Worm (Caenorhabditis elegans) whole organism, L3 larva: ENCODE results near the gene grd-14.

Experiments
- ZK546.5 ChIP-seq: sonication (generic microtip); optimal IDR thresholded peaks from 2 replicates; lab custom pipeline; 2017; ENCODE audit warnings: missing biosample characterization, missing genetic modification characterization
- ama-1 ChIP-seq: fragments of 150-350 bp; optimal IDR thresholded peaks from 2 replicates; lab custom pipeline; 2018
- ceh-28 ChIP-seq: fragments of 150-350 bp; optimal IDR thresholded peaks from 2 replicates; lab custom pipeline; 2014; ENCODE audit warnings: missing biosample characterization, missing genetic modification reagents, missing genetic modification characterization
- ceh-82 ChIP-seq: fragments of 150-350 bp; optimal IDR thresholded peaks from 2 replicates; lab custom pipeline; 2014; ENCODE audit warnings: missing biosample characterization, missing genetic modification characterization
- ceh-9 ChIP-seq: sonication (generic microtip); optimal IDR thresholded peaks from 2 replicates; lab custom pipeline; 2018; ENCODE audit warnings: missing biosample characterization, missing genetic modification characterization
- egl-27 ChIP-seq: sonication (generic microtip); optimal IDR thresholded peaks from 4 replicates; lab custom pipeline; 2017; ENCODE audit warnings: missing biosample characterization, missing genetic modification reagents, missing genetic modification characterization
- egl-5 ChIP-seq: fragments of 150-350 bp; optimal IDR thresholded peaks from 2 replicates; lab custom pipeline; 2017; ENCODE audit warnings: missing biosample characterization, missing genetic modification reagents, missing genetic modification characterization, inconsistent platforms
- elt-1 ChIP-seq: fragments of 150-350 bp; optimal IDR thresholded peaks from 2 replicates; lab custom pipeline; 2014; ENCODE audit warnings: missing biosample characterization, missing genetic modification characterization
- fkh-10 ChIP-seq: sonication (generic microtip); optimal IDR thresholded peaks from 2 replicates; lab custom pipeline; 2017; ENCODE audit warnings: missing biosample characterization, missing genetic modification reagents, missing genetic modification characterization
- fkh-2 ChIP-seq: fragments of 150-350 bp; optimal IDR thresholded peaks from 2 replicates; lab custom pipeline; 2014; ENCODE audit warnings: missing biosample characterization, missing genetic modification reagents, missing genetic modification characterization
- fos-1 ChIP-seq: fragments of 150-350 bp; optimal IDR thresholded peaks from 2 replicates; lab custom pipeline; 2014; ENCODE audit warnings: missing biosample characterization, missing genetic modification characterization
- jun-1 ChIP-seq: fragments of 150-350 bp; optimal IDR thresholded peaks from 2 replicates; lab custom pipeline; 2014; ENCODE audit warnings: missing biosample characterization, missing genetic modification reagents, missing genetic modification characterization
- lin-39 ChIP-seq: fragments of 150-350 bp; optimal IDR thresholded peaks from 2 replicates; lab custom pipeline; 2018; ENCODE audit warnings: missing biosample characterization, missing genetic modification reagents, missing genetic modification characterization
- lsy-12 ChIP-seq: sonication (generic microtip); optimal IDR thresholded peaks from 2 replicates; lab custom pipeline; 2016; ENCODE audit warnings: mild to moderate bottlenecking, missing genetic modification characterization, missing compliant biosample characterization
- mdl-1 ChIP-seq: fragments of 150-350 bp; optimal IDR thresholded peaks from 2 replicates; lab custom pipeline; 2014; ENCODE audit warnings: missing biosample characterization, missing genetic modification characterization
- mml-1 ChIP-seq: fragments of 150-350 bp; sonication (generic microtip); optimal IDR thresholded peaks from 3 replicates; lab custom pipeline; 2014; ENCODE audit warnings: missing biosample characterization, missing genetic modification characterization
- nfya-1 ChIP-seq: sonication (generic microtip); optimal IDR thresholded peaks from 2 replicates; lab custom pipeline; 2017; ENCODE audit warnings: missing genetic modification characterization, mild to moderate bottlenecking, missing compliant biosample characterization, antibody characterized with exemption, moderate library complexity; ENCODE audit not compliant: insufficient read depth
- nhr-11 ChIP-seq: fragments of 150-350 bp; optimal IDR thresholded peaks from 2 replicates; lab custom pipeline; 2014; ENCODE audit warnings: missing biosample characterization, missing genetic modification characterization
- nhr-23 ChIP-seq: fragments of 150-350 bp; optimal IDR thresholded peaks from 2 replicates; lab custom pipeline; 2014; ENCODE audit warnings: missing biosample characterization, missing genetic modification reagents, missing genetic modification characterization
- nhr-25 ChIP-seq: sonication (generic microtip); optimal IDR thresholded peaks from 2 replicates; lab custom pipeline; 2017; ENCODE audit warnings: missing biosample characterization, missing genetic modification characterization
- nhr-43 ChIP-seq: sonication (generic microtip); optimal IDR thresholded peaks from 2 replicates; lab custom pipeline; 2016; ENCODE audit warnings: mild to moderate bottlenecking, missing genetic modification characterization, missing compliant biosample characterization; ENCODE audit not compliant: poor library complexity, severe bottlenecking
- nhr-77 ChIP-seq: fragments of 150-350 bp; optimal IDR thresholded peaks from 2 replicates; lab custom pipeline; 2014; ENCODE audit warnings: missing biosample characterization, missing genetic modification characterization
- pha-4 ChIP-seq: fragments of 150-350 bp; optimal IDR thresholded peaks from 2 replicates; lab custom pipeline; 2014; ENCODE audit warnings: missing biosample characterization, missing genetic modification reagents, missing genetic modification characterization
- sea-2 ChIP-seq: fragments of 150-350 bp; sonication (generic microtip); optimal IDR thresholded peaks from 4 replicates; lab custom pipeline; 2014; ENCODE audit warnings: missing biosample characterization, missing genetic modification reagents, missing genetic modification characterization
- skn-1 ChIP-seq: fragments of 150-350 bp; optimal IDR thresholded peaks from 2 replicates; lab custom pipeline; 2014; ENCODE audit warnings: missing biosample characterization, missing genetic modification characterization
- snpc-4 ChIP-seq: fragments of 150-350 bp; optimal IDR thresholded peaks from 2 replicates; lab custom pipeline; 2014; ENCODE audit warnings: missing biosample characterization, missing genetic modification characterization
- tbx-2 ChIP-seq: sonication (generic microtip); optimal IDR thresholded peaks from 2 replicates; lab custom pipeline; 2016; ENCODE audit warnings: mild to moderate bottlenecking, missing genetic modification characterization, missing compliant biosample characterization
- unc-39 ChIP-seq: sonication (generic microtip); optimal IDR thresholded peaks from 4 replicates; lab custom pipeline; 2017; ENCODE audit warnings: missing biosample characterization, missing genetic modification characterization
- zag-1 ChIP-seq: fragments of 150-350 bp; optimal IDR thresholded peaks from 2 replicates; lab custom pipeline; 2014; ENCODE audit warnings: missing biosample characterization, missing genetic modification characterization
- ztf-4 ChIP-seq: fragments of 150-350 bp; optimal IDR thresholded peaks from 2 replicates; lab custom pipeline; 2014; ENCODE audit warnings: missing biosample characterization, missing genetic modification characterization

The grd-14 gene

ce11 chrX:8479050-8479449 lies 20.8 kb upstream of the grd-14 start:
- TF ChIP-seq fkh-10 = peak; percentile 25
- TF ChIP-seq tbx-2 (tag; lab: Kevin White, UChicago) = peak; percentile 6
- no peak for TF ChIP-seq lsy-12 (tag; lab: Kevin White, UChicago)
- no peak for TF ChIP-seq ama-1 (lab: Kevin White, UChicago)
- peak; percentile 41 for TF ChIP-seq nfya-1 (tag; lab: Kevin White, UChicago)

ce11 chrX:8481716-8482115 lies 18.1 kb upstream of the grd-14 start:
- TF ChIP-seq fkh-10 (peak; percentile 42), ceh-28 (tag; lab: Kevin White, UChicago) (no peak), mml-1 (tag; lab: Kevin White, UChicago) (no peak), egl-5 (tag; lab: Kevin White, UChicago) (peak; percentile 9), nfya-1 (tag; lab: Kevin White, UChicago) (peak; percentile 37), lin-39 (peak; percentile 44), egl-27 (tag; lab: Kevin White, UChicago) (no peak)

- TF ChIP-seq egl-5 (tag; lab: Kevin White, UChicago) (no peak), ceh-28 (tag; lab: Kevin White, UChicago) (no peak), skn-1 (no peak), egl-27 (tag; lab: Kevin White, UChicago) (no peak), unc-39 (tag; lab: Kevin White, UChicago) (no peak), elt-1 (tag; lab: Kevin White, UChicago) (no peak)
These were observed 15.9 kb upstream of the grd-14 start for ce11 chrX:8483951-8484350.

ce11 chrX:8485392-8485791 lies 14.4 kb upstream of the grd-14 start:
- no peak for TF ChIP-seq fos-1 (tag; lab: Kevin White, UChicago)
- TF ChIP-seq mdl-1 (tag; lab: Kevin White, UChicago) = no peak
- peak; percentile 92 for TF ChIP-seq nhr-43
- no peak for TF ChIP-seq unc-39 (tag; lab: Kevin White, UChicago)
- TF ChIP-seq ceh-28 (tag; lab: Kevin White, UChicago) = no peak
- no peak for TF ChIP-seq ZK546.5
- TF ChIP-seq skn-1 = no peak
- TF ChIP-seq fkh-2 (tag; lab: Kevin White, UChicago) = no peak
- TF ChIP-seq pha-4 (tag; lab: Kevin White, UChicago) = no peak
- TF ChIP-seq ceh-82 = no peak
- peak; percentile 81 for TF ChIP-seq nhr-23 (tag; lab: Kevin White, UChicago)
- TF ChIP-seq egl-27 (tag; lab: Kevin White, UChicago) = no peak
- TF ChIP-seq ceh-9 (tag; lab: Kevin White, UChicago) = no peak
- peak; percentile 76 for TF ChIP-seq nhr-25 (tag; lab: Kevin White, UChicago)

- no peak for TF ChIP-seq snpc-4 (tag; lab: Kevin White, UChicago)
- no peak for TF ChIP-seq unc-39 (tag; lab: Kevin White, UChicago)
- TF ChIP-seq nhr-43 = no peak
- no peak for TF ChIP-seq nhr-77
- TF ChIP-seq zag-1 (tag; lab: Kevin White, UChicago) = no peak
These were observed 10.4 kb upstream of the grd-14 start for ce11 chrX:8489415-8489814.

- TF ChIP-seq zag-1 (tag; lab: Kevin White, UChicago) = no peak
- TF ChIP-seq sea-2 (GFP tag; lab: Kevin White, UChicago) = no peak
- no peak for TF ChIP-seq nhr-25 (tag; lab: Kevin White, UChicago)
- peak; percentile 79 for TF ChIP-seq fkh-10
- peak; percentile 1 for TF ChIP-seq nfya-1 (tag; lab: Kevin White, UChicago)
- TF ChIP-seq skn-1 = no peak
- TF ChIP-seq jun-1 (tag; lab: Kevin White, UChicago) = no peak
- no peak for TF ChIP-seq ceh-82
- no peak for TF ChIP-seq nhr-11 (tag; lab: Kevin White, UChicago)
- TF ChIP-seq mdl-1 (tag; lab: Kevin White, UChicago) = no peak
- TF ChIP-seq snpc-4 (tag; lab: Kevin White, UChicago) = no peak
- no peak for TF ChIP-seq ztf-4 (tag; lab: Kevin White, UChicago)
- TF ChIP-seq ceh-28 (tag; lab: Kevin White, UChicago) = no peak
These were observed 9.9 kb upstream of the grd-14 start for ce11 chrX:8489886-8490285.
